Worm (Caenorhabditis elegans) whole organism, young adult: ENCODE results near the gene clec-172.
A peak's percentile ranks its signal among the peaks of the same experiment; 100 is the strongest.

Source experiments
- B0019.2 ChIP-seq: fragments of 200-800 bp; sonication (Bioruptor generic); conservative IDR thresholded peaks from 2 replicates; pipeline ENCODE4 v1.3.6; 2022; ENCODE audit warnings: missing genetic modification reagents, missing genetic modification characterization, missing compliant biosample characterization
- C17E4.6 ChIP-seq: fragments of 200-800 bp; sonication (Bioruptor generic); IDR thresholded peaks from 2 replicates; pipeline ENCODE4 v1.3.6; 2022; ENCODE audit warnings: missing genetic modification reagents, missing genetic modification characterization, missing compliant biosample characterization
- F33H1.4 ChIP-seq: fragments of 200-800 bp; sonication (Bioruptor generic); IDR thresholded peaks from 2 replicates; pipeline ENCODE4 v1.3.6; 2022; ENCODE audit warnings: missing genetic modification reagents, missing genetic modification characterization, missing compliant biosample characterization
- F52B5.7 ChIP-seq: sonication (generic microtip); optimal IDR thresholded peaks from 2 replicates; lab custom pipeline; 2016; ENCODE audit warnings: mild to moderate bottlenecking, missing genetic modification characterization, missing compliant biosample characterization
- F55B11.4 ChIP-seq: sonication (generic microtip); optimal IDR thresholded peaks from 2 replicates; lab custom pipeline; 2016; ENCODE audit warnings: missing compliant biosample characterization, missing genetic modification characterization, borderline replicate concordance; ENCODE audit not compliant: insufficient read depth
- K12H6.12 ChIP-seq: fragments of 200-800 bp; sonication (Bioruptor generic); optimal IDR thresholded peaks from 2 replicates; lab custom pipeline; 2018; ENCODE audit warnings: mild to moderate bottlenecking, missing genetic modification characterization, missing compliant biosample characterization
- Y53F4B.3 ChIP-seq: fragments of 200-800 bp; sonication (Bioruptor generic); IDR thresholded peaks from 2 replicates; pipeline ENCODE4 v1.3.6; 2022; ENCODE audit warnings: missing genetic modification reagents, missing genetic modification characterization, missing compliant biosample characterization
- atf-7 ChIP-seq: sonication (generic microtip); optimal IDR thresholded peaks from 2 replicates; lab custom pipeline; 2017; ENCODE audit warnings: mild to moderate bottlenecking, missing genetic modification characterization, missing compliant biosample characterization
- athp-1 ChIP-seq: sonication (generic microtip); optimal IDR thresholded peaks from 2 replicates; lab custom pipeline; 2017; ENCODE audit warnings: mild to moderate bottlenecking, missing genetic modification characterization, missing compliant biosample characterization
- attf-3 ChIP-seq: fragments of 200-800 bp; sonication (Bioruptor generic); conservative IDR thresholded peaks from 2 replicates; pipeline ENCODE4 v1.3.6; 2022; ENCODE audit warnings: missing genetic modification reagents, missing genetic modification characterization, missing compliant biosample characterization
- attf-5 ChIP-seq: fragments of 200-800 bp; sonication (Bioruptor generic); optimal IDR thresholded peaks from 2 replicates; lab custom pipeline; 2018; ENCODE audit warnings: mild to moderate bottlenecking, missing genetic modification characterization, missing compliant biosample characterization
- cebp-1 ChIP-seq, 2 experiments: fragments of 200-800 bp in 1 of 2; sonication (Bioruptor generic) in 1 of 2; sonication (generic microtip) in 1 of 2; IDR thresholded peaks in 1 of 2; optimal IDR thresholded peaks in 1 of 2; 2 replicates each; pipeline versions ENCODE4 v1.3.6 to Lab custom; 2017 to 2022; ENCODE audit warnings: missing compliant biosample characterization in 2 of 2, missing genetic modification characterization in 2 of 2, mild to moderate bottlenecking in 1 of 2, missing genetic modification reagents in 1 of 2, moderate library complexity in 1 of 2
- ceh-27 ChIP-seq: fragments of 200-800 bp; sonication (Bioruptor generic); optimal IDR thresholded peaks from 2 replicates; lab custom pipeline; 2018; ENCODE audit warnings: mild to moderate bottlenecking, missing genetic modification characterization, moderate library complexity, missing compliant biosample characterization
- ceh-79 ChIP-seq: sonication (generic microtip); optimal IDR thresholded peaks from 2 replicates; lab custom pipeline; 2017; ENCODE audit warnings: mild to moderate bottlenecking, missing genetic modification characterization, missing compliant biosample characterization
- ceh-91 ChIP-seq: fragments of 200-800 bp; sonication (Bioruptor generic); IDR thresholded peaks from 2 replicates; pipeline ENCODE4 v1.3.6; 2022; ENCODE audit warnings: missing genetic modification reagents, missing genetic modification characterization, missing compliant biosample characterization
- dox-1 ChIP-seq: fragments of 200-800 bp; sonication (Bioruptor generic); IDR thresholded peaks from 2 replicates; pipeline ENCODE4 v1.3.6; 2022; ENCODE audit warnings: missing genetic modification reagents, missing genetic modification characterization, missing compliant biosample characterization
- hmg-1.2 ChIP-seq: fragments of 200-800 bp; sonication (Bioruptor generic); IDR thresholded peaks from 2 replicates; pipeline ENCODE4 v1.3.6; 2022; ENCODE audit warnings: missing genetic modification reagents, missing genetic modification characterization, missing compliant biosample characterization
- lin-26 ChIP-seq: fragments of 200-800 bp; sonication (Bioruptor generic); IDR thresholded peaks from 2 replicates; pipeline ENCODE4 v1.3.6; 2022; ENCODE audit warnings: missing genetic modification reagents, missing genetic modification characterization, missing compliant biosample characterization
- lin-35 ChIP-seq, 3 experiments: fragments of 150-350 bp in 2 of 3; sonication (generic microtip) in 1 of 3; optimal IDR thresholded peaks; 2 replicates each; lab custom pipeline; 2014 to 2018; ENCODE audit warnings: missing biosample characterization in 3 of 3, missing genetic modification characterization in 3 of 3, missing genetic modification reagents in 3 of 3
- lin-40 ChIP-seq: sonication (generic microtip); optimal IDR thresholded peaks from 2 replicates; lab custom pipeline; 2016; ENCODE audit warnings: missing genetic modification characterization, mild to moderate bottlenecking, missing compliant biosample characterization, missing genotype, missing genetic modification reagents
- lin-54 ChIP-seq: fragments of 200-800 bp; sonication (Bioruptor generic); optimal IDR thresholded peaks from 2 replicates; lab custom pipeline; 2018; ENCODE audit warnings: mild to moderate bottlenecking, missing genetic modification characterization, missing compliant biosample characterization
- lsy-27 ChIP-seq: sonication (generic microtip); optimal IDR thresholded peaks from 2 replicates; lab custom pipeline; 2017; ENCODE audit warnings: missing genetic modification characterization, mild to moderate bottlenecking, missing compliant biosample characterization, antibody characterized with exemption, missing genotype, borderline replicate concordance; ENCODE audit not compliant: insufficient read depth
- madf-10 ChIP-seq: sonication (generic microtip); optimal IDR thresholded peaks from 2 replicates; lab custom pipeline; 2016; ENCODE audit warnings: mild to moderate bottlenecking, missing genetic modification characterization, missing compliant biosample characterization
- mcd-1 ChIP-seq: fragments of 200-800 bp; sonication (Bioruptor generic); IDR thresholded peaks from 2 replicates; pipeline ENCODE4 v1.3.6; 2022; ENCODE audit warnings: missing genetic modification reagents, missing genetic modification characterization, missing compliant biosample characterization
- nhr-80 ChIP-seq: sonication (generic microtip); optimal IDR thresholded peaks from 2 replicates; lab custom pipeline; 2016; ENCODE audit warnings: missing genetic modification characterization, missing compliant biosample characterization
- rcor-1 ChIP-seq: fragments of 200-800 bp; sonication (Bioruptor generic); IDR thresholded peaks from 2 replicates; pipeline ENCODE4 v1.3.6; 2022; ENCODE audit warnings: missing genetic modification reagents, missing genetic modification characterization, missing compliant biosample characterization
- rec-8 ChIP-seq, 2 experiments: sonication (generic microtip); optimal IDR thresholded peaks; 2 replicates each; lab custom pipeline; 2016; ENCODE audit warnings: mild to moderate bottlenecking in 2 of 2, missing genetic modification characterization in 2 of 2, missing genetic modification reagents in 2 of 2, missing genotype in 2 of 2, missing biosample characterization in 1 of 2, missing compliant biosample characterization in 1 of 2, moderate library complexity in 1 of 2
- sea-2 ChIP-seq: fragments of 200-800 bp; sonication (Bioruptor generic); IDR thresholded peaks from 2 replicates; pipeline ENCODE4 v1.3.6; 2022; ENCODE audit warnings: missing genetic modification characterization, missing compliant biosample characterization
- snpc-1.1 ChIP-seq: sonication (generic microtip); optimal IDR thresholded peaks from 2 replicates; lab custom pipeline; 2017; ENCODE audit warnings: missing genetic modification characterization, mild to moderate bottlenecking, missing compliant biosample characterization, antibody characterized with exemption, moderate library complexity, missing genotype, missing genetic modification reagents; ENCODE audit not compliant: insufficient read depth
- snpc-4 ChIP-seq, 5 experiments: fragments of 150-350 bp in 1 of 5; sonication (generic microtip) in 4 of 5; optimal IDR thresholded peaks; 2 replicates each; lab custom pipeline; 2014 to 2018; ENCODE audit warnings: missing genetic modification characterization in 5 of 5, missing biosample characterization in 3 of 5, antibody characterized with exemption in 2 of 5, mild to moderate bottlenecking in 2 of 5, missing compliant biosample characterization in 2 of 5, missing genotype in 2 of 5, moderate library complexity in 2 of 5, missing genetic modification reagents in 1 of 5
- sptf-2 ChIP-seq: fragments of 200-800 bp; sonication (Bioruptor generic); optimal IDR thresholded peaks from 2 replicates; lab custom pipeline; 2018; ENCODE audit warnings: mild to moderate bottlenecking, missing genetic modification characterization, missing compliant biosample characterization
- tbp1 ChIP-seq: fragments of 200-800 bp; sonication (Bioruptor generic); optimal IDR thresholded peaks from 2 replicates; lab custom pipeline; 2018; ENCODE audit warnings: mild to moderate bottlenecking, missing genetic modification characterization, missing compliant biosample characterization
- ztf-18 ChIP-seq: sonication (generic microtip); optimal IDR thresholded peaks from 2 replicates; lab custom pipeline; 2016; ENCODE audit warnings: missing genotype, mild to moderate bottlenecking, missing genetic modification characterization, missing compliant biosample characterization
- ztf-26 ChIP-seq: sonication (generic microtip); optimal IDR thresholded peaks from 2 replicates; lab custom pipeline; 2017; ENCODE audit warnings: missing genetic modification characterization, missing compliant biosample characterization

Gene clec-172

DNA sequence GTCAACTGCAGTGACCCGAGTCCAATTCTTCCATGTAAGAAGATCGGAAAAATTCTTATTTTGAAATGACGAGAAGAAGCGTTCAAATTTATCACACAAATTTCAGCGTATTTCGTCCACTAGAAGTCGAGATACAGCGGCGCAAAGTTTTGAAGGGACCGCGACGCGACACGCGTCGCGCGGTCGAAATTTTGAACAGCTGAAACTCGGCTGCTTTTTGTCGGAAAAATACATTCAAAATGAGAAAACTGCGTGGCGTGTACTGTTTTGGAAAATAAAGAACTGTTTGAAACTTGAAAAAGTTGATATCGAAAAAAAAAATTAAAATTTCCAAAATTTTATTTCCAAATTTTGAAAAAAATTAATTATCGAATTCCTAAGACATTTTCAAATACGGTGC lies 3.5 kb downstream of the clec-172 start:
- TF ChIP-seq atf-7 (no peak), F55B11.4 (no peak), ceh-27 (GFP tag; lab: Kevin White, UChicago) (no peak), ztf-26 (no peak), madf-10 (tag; lab: Kevin White, UChicago) (no peak), snpc-1.1 (tag; lab: Kevin White, UChicago) (no peak), rec-8 (tag; optimal IDR thresholded peaks at IDR 0.05; lab: Kevin White, UChicago) (no peak), lin-26 (no peak), F52B5.7 (tag; lab: Kevin White, UChicago) (no peak), sea-2 (no peak), mcd-1 (GFP tag; lab: Robert Waterston, UW) (no peak), C17E4.6 (no peak), attf-5 (GFP tag; lab: Kevin White, UChicago) (no peak)

- TF ChIP-seq rcor-1 (no peak), nhr-80 (tag; lab: Kevin White, UChicago) (peak; percentile 24)
- TF ChIP-seq, all 124 proteins: peak for 1
These were observed 6.2 kb downstream of the clec-172 start, which contains the start of gene txt-4 for ce11 chrIV:1510241-1510640. txt-4 (plus strand) TSS chrIV:1510564.

DNA sequence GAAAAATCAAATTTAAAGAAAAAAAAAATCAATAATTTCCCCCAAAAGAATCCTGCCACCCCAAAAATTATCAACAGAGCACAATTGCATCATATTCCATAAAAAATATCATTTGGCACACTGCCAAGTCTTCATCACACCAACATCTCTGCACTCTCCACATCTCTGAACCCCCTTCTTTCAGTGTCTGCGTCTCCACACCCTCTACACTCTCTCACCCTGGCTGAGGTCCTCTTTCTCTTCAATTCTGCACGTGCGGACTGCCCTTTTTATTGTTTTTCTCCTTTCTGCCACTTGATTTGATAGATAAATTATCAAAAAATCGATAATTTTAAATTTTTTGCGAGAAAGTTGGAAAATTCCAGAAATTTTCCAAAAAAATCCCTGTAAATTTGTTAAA lies 19.0 kb downstream of the clec-172 start, which contains the start of gene hxk-3:
TSS of gene hxk-3 (plus strand) at position 179 of the 400 bp plus-strand sequence.
- no peak for TF ChIP-seq attf-3 (GFP tag; lab: Robert Waterston, UW)
- TF ChIP-seq athp-1 (tag; lab: Kevin White, UChicago), result peak; percentile 1
- TF ChIP-seq attf-5 (GFP tag; lab: Kevin White, UChicago), result peak; percentile 56
- no peak for TF ChIP-seq ceh-91 (GFP tag; lab: Robert Waterston, UW)
- TF ChIP-seq dox-1 (GFP tag; lab: Robert Waterston, UW), result peak; percentile 51
- peak; percentile 34 for TF ChIP-seq lin-40 (tag; lab: Kevin White, UChicago)
- peak; percentile 97 for TF ChIP-seq hmg-1.2
- peak; percentile 26 for TF ChIP-seq ztf-18
- TF ChIP-seq ceh-79, result no peak
- TF ChIP-seq mcd-1 (GFP tag; lab: Robert Waterston, UW), result peak; percentile 65
- no peak for TF ChIP-seq lin-35 (GFP tag; optimal IDR thresholded peaks at IDR 0.05; lab: Kevin White, UChicago)
- TF ChIP-seq snpc-4 (GFP tag; optimal IDR thresholded peaks at IDR 0.05; lab: Kevin White, UChicago), result no peak
- peak in 1 of 4 experiments; percentile 24 for TF ChIP-seq snpc-4 (tag; optimal IDR thresholded peaks at IDR 0.05; lab: Kevin White, UChicago)
- TF ChIP-seq lin-54 (GFP tag; lab: Kevin White, UChicago), result peak; percentile 22
- no peak for TF ChIP-seq sptf-2 (GFP tag; lab: Kevin White, UChicago)
- no peak for TF ChIP-seq F33H1.4
- TF ChIP-seq ztf-26, result peak; percentile 55
- TF ChIP-seq K12H6.12 (tag; lab: Kevin White, UChicago), result peak; percentile 33
- peak; percentile 2 for TF ChIP-seq tbp1
- TF ChIP-seq ceh-27 (GFP tag; lab: Kevin White, UChicago), result peak; percentile 49
- no peak for TF ChIP-seq cebp-1 (GFP tag; IDR thresholded peaks at IDR 0.05; lab: Robert Waterston, UW)
- peak; percentile 44 for TF ChIP-seq cebp-1 (tag; optimal IDR thresholded peaks at IDR 0.05; lab: Kevin White, UChicago)
- TF ChIP-seq lsy-27, result no peak
- TF ChIP-seq Y53F4B.3 (GFP tag; lab: Robert Waterston, UW), result no peak
- no peak for TF ChIP-seq B0019.2 (GFP tag; lab: Robert Waterston, UW)
- TF ChIP-seq, all 124 proteins: peak for 14
